Fruit fly (Drosophila melanogaster) whole organism, pupa: ENCODE results near the gene CycD.

ENCODE experiments used
- CG10348 ChIP-seq: fragments of 200-800 bp; sonication (Bioruptor generic); IDR thresholded peaks from 2 replicates; pipeline ENCODE4 v1.3.6; 2022; ENCODE audit warnings: missing biosample characterization, missing genetic modification characterization
- CG12605 ChIP-seq: fragments of 200-800 bp; sonication (Bioruptor generic); IDR thresholded peaks from 2 replicates; pipeline ENCODE4 v1.3.6; 2022; ENCODE audit warnings: missing biosample characterization, missing genetic modification characterization
- CG13204 ChIP-seq: fragments of 200-800 bp; sonication (Bioruptor generic); optimal IDR thresholded peaks from 2 replicates; lab custom pipeline; 2018; ENCODE audit warnings: missing biosample characterization, mild to moderate bottlenecking, missing genetic modification characterization, moderate library complexity
- CG14655 ChIP-seq: fragments of 200-800 bp; sonication (Bioruptor generic); optimal IDR thresholded peaks from 3 replicates; lab custom pipeline; 2017; ENCODE audit warnings: mild to moderate bottlenecking, missing biosample characterization, missing genetic modification reagents, missing genetic modification characterization
- CG15710 ChIP-seq: fragments of 200-800 bp; sonication (Bioruptor generic); optimal IDR thresholded peaks from 2 replicates; lab custom pipeline; 2018; ENCODE audit warnings: missing biosample characterization, mild to moderate bottlenecking, missing genetic modification characterization, moderate library complexity
- CG17806 ChIP-seq: fragments of 200-800 bp; sonication (Bioruptor generic); optimal IDR thresholded peaks from 2 replicates; lab custom pipeline; 2018; ENCODE audit warnings: missing biosample characterization, mild to moderate bottlenecking, missing genetic modification characterization, moderate library complexity
- CG32121 ChIP-seq: fragments of 200-800 bp; sonication (Bioruptor generic); IDR thresholded peaks from 2 replicates; pipeline ENCODE4 v1.3.6; 2022; ENCODE audit warnings: missing biosample characterization, missing genetic modification characterization
- CG34367 ChIP-seq: fragments of 200-800 bp; sonication (Bioruptor generic); optimal IDR thresholded peaks from 2 replicates; lab custom pipeline; 2018; ENCODE audit warnings: missing biosample characterization, mild to moderate bottlenecking, missing genetic modification characterization
- CG4496 ChIP-seq: fragments of 200-800 bp; sonication (Bioruptor generic); IDR thresholded peaks from 3 replicates; pipeline ENCODE4 v1.3.6; 2022; ENCODE audit warnings: missing biosample characterization, missing genetic modification characterization
- CG8159 ChIP-seq: fragments of 200-800 bp; sonication (Bioruptor generic); optimal IDR thresholded peaks from 3 replicates; lab custom pipeline; 2018; ENCODE audit warnings: missing biosample characterization, mild to moderate bottlenecking, missing genetic modification characterization, moderate library complexity
- CG8301 ChIP-seq: fragments of 200-800 bp; sonication (Bioruptor generic); optimal IDR thresholded peaks from 2 replicates; lab custom pipeline; 2018; ENCODE audit warnings: missing biosample characterization, mild to moderate bottlenecking, missing genetic modification characterization
- CG9948 ChIP-seq: fragments of 200-800 bp; sonication (Bioruptor generic); optimal IDR thresholded peaks from 2 replicates; lab custom pipeline; 2018; ENCODE audit warnings: missing biosample characterization, mild to moderate bottlenecking, missing genetic modification characterization, moderate library complexity
- D1 ChIP-seq: fragments of 200-800 bp; sonication (Bioruptor generic); optimal IDR thresholded peaks from 2 replicates; lab custom pipeline; 2018; ENCODE audit warnings: missing biosample characterization, mild to moderate bottlenecking, missing genetic modification characterization, moderate library complexity
- EcR ChIP-seq: fragments of 200-800 bp; sonication (Bioruptor generic); optimal IDR thresholded peaks from 3 replicates; lab custom pipeline; 2019; ENCODE audit warnings: missing biosample characterization, missing genetic modification characterization, mild to moderate bottlenecking, moderate library complexity, missing genetic modification reagents
- Ets98B ChIP-seq: fragments of 200-800 bp; sonication (Bioruptor generic); IDR thresholded peaks from 2 replicates; pipeline ENCODE4 v1.3.6; 2022; ENCODE audit warnings: missing biosample characterization, missing genetic modification characterization
- Pif1A ChIP-seq: fragments of 200-800 bp; sonication (Bioruptor generic); optimal IDR thresholded peaks from 3 replicates; lab custom pipeline; 2016; ENCODE audit warnings: missing biosample characterization, missing genetic modification characterization
- Pif1B ChIP-seq: fragments of 200-800 bp; sonication (Bioruptor generic); optimal IDR thresholded peaks from 3 replicates; lab custom pipeline; 2016; ENCODE audit warnings: missing biosample characterization, missing genetic modification characterization
- Snoo ChIP-seq: fragments of 200-800 bp; sonication (Bioruptor generic); optimal IDR thresholded peaks from 3 replicates; lab custom pipeline; 2017; ENCODE audit warnings: missing biosample characterization, mild to moderate bottlenecking, missing genetic modification characterization, inconsistent platforms
- fd96Ca ChIP-seq: fragments of 200-800 bp; sonication (Bioruptor generic); IDR thresholded peaks from 3 replicates; pipeline ENCODE4 v1.3.6; 2022; ENCODE audit warnings: missing biosample characterization, missing genetic modification characterization
- gl ChIP-seq: fragments of 200-800 bp; sonication (Bioruptor generic); optimal IDR thresholded peaks from 2 replicates; lab custom pipeline; 2018; ENCODE audit warnings: missing biosample characterization, mild to moderate bottlenecking, missing genetic modification characterization
- rn ChIP-seq: fragments of 200-800 bp; sonication (Bioruptor generic); IDR thresholded peaks from 2 replicates; pipeline ENCODE4 v1.3.6; 2022; ENCODE audit warnings: missing biosample characterization, missing genetic modification characterization

CycD gene

dm6 chrX:15891606-15892345, 17.7 kb downstream of the CycD start, which contains the start of gene shi:
TSS of gene shi (plus strand) at chrX:15892116.
- TF ChIP-seq D1 (tag; lab: Kevin White, UChicago) (no peak), Ets98B (GFP tag; lab: Robert Waterston, UW) (no peak), Pif1A (GFP tag; lab: Kevin White, UChicago) (no peak), CG10348 (GFP tag; lab: Robert Waterston, UW) (no peak), CG34367 (tag; lab: Kevin White, UChicago) (no peak), CG9948 (tag; lab: Kevin White, UChicago) (no peak), CG4496 (GFP tag; lab: Robert Waterston, UW) (no peak), EcR (GFP tag; lab: Kevin White, UChicago) (no peak), gl (tag; lab: Kevin White, UChicago) (no peak), fd96Ca (GFP tag; lab: Robert Waterston, UW) (no peak), CG12605 (GFP tag; lab: Robert Waterston, UW) (no peak), CG8159 (no peak), CG32121 (GFP tag; lab: Robert Waterston, UW) (no peak), CG17806 (tag; lab: Kevin White, UChicago) (no peak)

DNA sequence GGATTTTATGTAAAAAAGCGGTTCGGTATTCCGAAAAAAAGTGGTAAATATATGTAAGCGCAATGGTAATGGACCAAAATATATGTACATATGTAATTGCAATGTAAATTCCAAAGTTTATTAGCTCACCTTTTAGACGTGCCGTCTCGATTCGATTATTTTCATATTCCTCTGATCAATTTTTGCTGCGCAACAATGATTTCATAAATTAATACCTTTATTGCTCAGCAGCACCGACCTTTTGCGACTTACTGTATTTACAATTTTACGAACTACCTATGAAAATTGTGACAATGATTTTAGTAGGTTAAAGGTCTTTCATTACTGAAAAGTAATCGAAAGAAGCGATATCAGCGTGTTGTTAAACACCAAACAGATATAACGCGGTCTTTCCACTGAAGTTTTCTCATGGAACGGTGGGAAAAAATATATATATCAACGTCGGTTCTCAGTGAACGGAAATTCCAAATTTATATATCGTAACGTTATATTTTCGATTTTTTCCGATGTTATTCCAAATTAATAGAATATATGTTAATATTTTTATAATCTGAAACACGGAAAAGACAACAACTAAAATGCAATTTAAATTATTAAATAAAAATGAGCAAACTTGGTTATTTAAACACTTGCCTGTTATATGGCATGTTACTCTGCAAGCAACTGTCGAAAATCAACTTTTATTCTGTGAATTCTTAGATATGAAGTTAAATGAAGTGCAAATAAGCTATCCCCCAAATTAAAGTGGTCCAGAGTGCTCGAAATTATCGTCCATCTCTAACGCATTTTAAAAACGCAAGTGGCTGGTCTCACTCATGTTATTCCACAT, 19.5 kb downstream of the CycD start, which contains the start of the genes MSBP and CG15916:
TSS of gene MSBP (minus strand) at position 330 of the 829 bp plus-strand sequence.
TSS of gene CG15916 (plus strand) at position 810 of the 829 bp plus-strand sequence.
- TF ChIP-seq Pif1B (GFP tag; lab: Kevin White, UChicago) (no peak), CG4496 (GFP tag; lab: Robert Waterston, UW) (peak; percentile 16; the same call in 1 of the 3 replicates), CG17806 (tag; lab: Kevin White, UChicago) (no peak), Snoo (tag; lab: Kevin White, UChicago) (peak; percentile 13), CG13204 (GFP tag; lab: Kevin White, UChicago) (no peak), CG32121 (GFP tag; lab: Robert Waterston, UW) (no peak), gl (tag; lab: Kevin White, UChicago) (peak; percentile 5), EcR (GFP tag; lab: Kevin White, UChicago) (no peak), CG8159 (peak; percentile 64), CG34367 (tag; lab: Kevin White, UChicago) (peak; percentile 18), Ets98B (GFP tag; lab: Robert Waterston, UW) (no peak), CG15710 (tag; lab: Kevin White, UChicago) (peak; percentile 32), CG9948 (tag; lab: Kevin White, UChicago) (peak; percentile 32), CG12605 (GFP tag; lab: Robert Waterston, UW) (no peak)

DNA sequence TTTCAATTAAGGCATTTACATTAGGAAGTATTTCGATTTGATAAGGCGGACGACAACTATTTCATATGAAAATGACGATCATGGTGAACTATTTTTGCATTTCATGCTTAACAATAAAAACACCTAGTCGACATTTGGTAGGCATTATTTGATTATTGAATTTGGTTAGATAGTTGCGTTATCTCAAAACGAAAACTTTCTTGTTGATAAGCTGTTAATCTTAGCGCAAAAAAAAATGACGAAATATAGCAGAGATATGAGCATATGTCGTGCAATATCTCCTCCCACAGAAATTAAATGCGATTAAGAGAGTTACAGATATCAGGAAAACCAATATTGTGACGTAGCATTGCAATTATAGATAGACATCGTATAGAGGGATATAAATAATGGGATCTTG, 20.7 kb downstream of the CycD start:
- no peak for TF ChIP-seq CG12605 (GFP tag; lab: Robert Waterston, UW)

DNA sequence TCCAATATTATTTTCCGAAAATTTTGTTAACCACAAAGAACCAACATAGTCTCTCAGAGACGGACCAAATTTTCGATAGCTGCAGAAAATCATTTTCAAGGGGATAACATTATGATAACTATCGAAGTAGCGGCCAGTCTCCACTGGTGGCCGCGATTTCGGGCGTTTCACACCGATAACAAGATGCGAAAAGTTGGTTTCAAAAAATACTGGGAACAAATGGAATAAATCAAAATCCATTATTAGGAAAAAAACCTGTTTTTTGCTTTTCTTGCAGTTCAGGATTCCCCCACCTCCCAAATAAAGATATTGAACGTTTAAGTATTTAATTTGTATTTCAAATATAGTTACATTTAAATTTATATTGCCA, 22.2 kb downstream of the CycD start, which contains the start of gene tay:
TSS of gene tay (minus strand) at position 65 of the 370 bp plus-strand sequence.
- TF ChIP-seq CG13204 (GFP tag; lab: Kevin White, UChicago) (no peak), CG12605 (GFP tag; lab: Robert Waterston, UW) (no peak), CG4496 (GFP tag; lab: Robert Waterston, UW) (peak; percentile 6; the same call in 1 of the 3 replicates), Snoo (tag; lab: Kevin White, UChicago) (no peak), CG14655 (GFP tag; lab: Kevin White, UChicago) (no peak)

- TF ChIP-seq D1 (tag; lab: Kevin White, UChicago) (no peak), CG14655 (GFP tag; lab: Kevin White, UChicago) (peak; percentile 34), CG10348 (GFP tag; lab: Robert Waterston, UW) (no peak), CG17806 (tag; lab: Kevin White, UChicago) (peak; percentile 84), EcR (GFP tag; lab: Kevin White, UChicago) (peak; percentile 65), rn (peak; percentile 57), Pif1A (GFP tag; lab: Kevin White, UChicago) (peak; percentile 94), CG13204 (GFP tag; lab: Kevin White, UChicago) (peak; percentile 91), CG34367 (tag; lab: Kevin White, UChicago) (peak; percentile 94), CG9948 (tag; lab: Kevin White, UChicago) (peak; percentile 79), CG4496 (GFP tag; lab: Robert Waterston, UW) (peak; percentile 94), Snoo (tag; lab: Kevin White, UChicago) (peak; percentile 54), fd96Ca (GFP tag; lab: Robert Waterston, UW) (peak; percentile 91), CG15710 (tag; lab: Kevin White, UChicago) (peak; percentile 91), CG8301 (peak; percentile 81), gl (tag; lab: Kevin White, UChicago) (peak; percentile 97), CG32121 (GFP tag; lab: Robert Waterston, UW) (peak; percentile 91), CG12605 (GFP tag; lab: Robert Waterston, UW) (peak; percentile 97), Pif1B (GFP tag; lab: Kevin White, UChicago) (peak; percentile 91), CG8159 (peak; percentile 86), Ets98B (GFP tag; lab: Robert Waterston, UW) (peak; percentile 94)
These were observed 22.8 kb downstream of the CycD start for dm6 chrX:15886411-15887246.
